Fruit fly (Drosophila melanogaster) whole organism, embryonic: Measurements from ENCODE around the gene CG5225.

Experiments used
- BtbVII ChIP-seq: fragments of 200-800 bp; sonication (Bioruptor generic); optimal IDR thresholded peaks from 3 replicates; lab custom pipeline; 2017; ENCODE audit warnings: missing biosample characterization, mild to moderate bottlenecking, missing genetic modification characterization
- CG10147 ChIP-seq: fragments of 200-800 bp; sonication (Bioruptor generic); optimal IDR thresholded peaks from 2 replicates; lab custom pipeline; 2019; ENCODE audit warnings: missing biosample characterization, mild to moderate bottlenecking, missing genetic modification characterization, moderate library complexity
- CG10366 ChIP-seq: fragments of 200-800 bp; sonication (Bioruptor generic); IDR thresholded peaks from 2 replicates; pipeline ENCODE4 v1.3.6; 2022; ENCODE audit warnings: missing biosample characterization, missing genetic modification characterization
- CG11093 ChIP-seq: fragments of 200-800 bp; sonication (Bioruptor generic); IDR thresholded peaks from 3 replicates; pipeline ENCODE4 v1.3.6; 2022; ENCODE audit warnings: missing biosample characterization, missing genetic modification characterization
- CG11247 ChIP-seq: fragments of 200-800 bp; sonication (Bioruptor generic); IDR thresholded peaks from 2 replicates; pipeline ENCODE4 v1.3.6; 2022; ENCODE audit warnings: missing biosample characterization, missing genetic modification characterization
- CG11398 ChIP-seq: fragments of 200-800 bp; sonication (Bioruptor generic); optimal IDR thresholded peaks from 2 replicates; lab custom pipeline; 2016; ENCODE audit warnings: missing biosample characterization, missing genetic modification characterization
- CG12071 ChIP-seq: fragments of 200-800 bp; sonication (Bioruptor generic); optimal IDR thresholded peaks from 3 replicates; lab custom pipeline; 2018; ENCODE audit warnings: missing biosample characterization, mild to moderate bottlenecking, missing genetic modification characterization
- CG1603 ChIP-seq: fragments of 200-800 bp; sonication (Bioruptor generic); optimal IDR thresholded peaks from 2 replicates; lab custom pipeline; 2019; ENCODE audit warnings: missing biosample characterization, mild to moderate bottlenecking, missing genetic modification characterization, moderate library complexity
- CG16813 ChIP-seq: fragments of 200-800 bp; sonication (Bioruptor generic); IDR thresholded peaks from 3 replicates; pipeline ENCODE4 v1.3.6; 2022; ENCODE audit warnings: missing biosample characterization, missing genetic modification characterization; ENCODE audit not compliant: partially characterized antibody
- CG17568 ChIP-seq: fragments of 200-800 bp; sonication (Bioruptor generic); optimal IDR thresholded peaks from 2 replicates; lab custom pipeline; 2018; ENCODE audit warnings: missing biosample characterization, mild to moderate bottlenecking, missing genetic modification characterization, moderate library complexity
- CG18011 ChIP-seq: fragments of 200-800 bp; sonication (Bioruptor generic); optimal IDR thresholded peaks from 2 replicates; lab custom pipeline; 2017; ENCODE audit warnings: missing biosample characterization, missing genetic modification characterization, mild to moderate bottlenecking, moderate library complexity, missing genotype
- CG18262 ChIP-seq: fragments of 200-800 bp; optimal IDR thresholded peaks from 3 replicates; lab custom pipeline; 2019; ENCODE audit warnings: missing biosample characterization, mild to moderate bottlenecking, missing genetic modification characterization, moderate library complexity
- CG2116 ChIP-seq: fragments of 200-800 bp; sonication (Bioruptor generic); optimal IDR thresholded peaks from 3 replicates; lab custom pipeline; 2018; ENCODE audit warnings: missing biosample characterization, mild to moderate bottlenecking, missing genetic modification characterization
- CG32532 ChIP-seq: fragments of 200-800 bp; sonication (Bioruptor generic); IDR thresholded peaks from 2 replicates; pipeline ENCODE4 v1.3.6; 2022; ENCODE audit warnings: missing biosample characterization, missing genetic modification characterization
- CG34422 ChIP-seq: fragments of 200-800 bp; sonication (Bioruptor generic); IDR thresholded peaks from 3 replicates; pipeline ENCODE4 v1.3.6; 2022; ENCODE audit warnings: missing biosample characterization, missing genetic modification characterization
- CG3847 ChIP-seq: fragments of 200-800 bp; sonication (Bioruptor generic); IDR thresholded peaks from 2 replicates; pipeline ENCODE4 v1.3.6; 2022; ENCODE audit warnings: missing biosample characterization, missing genetic modification characterization
- CHES-1-like ChIP-seq: fragments of 200-800 bp; sonication (Bioruptor generic); optimal IDR thresholded peaks from 2 replicates; lab custom pipeline; 2016; ENCODE audit warnings: missing biosample characterization, missing genetic modification characterization
- Dad ChIP-seq: fragments of 200-800 bp; sonication (Bioruptor generic); optimal IDR thresholded peaks from 3 replicates; lab custom pipeline; 2016; ENCODE audit warnings: missing biosample characterization, missing genetic modification characterization
- Deaf1 ChIP-seq: fragments of 200-800 bp; optimal IDR thresholded peaks from 3 replicates; lab custom pipeline; 2019; ENCODE audit warnings: missing biosample characterization, mild to moderate bottlenecking, missing genetic modification characterization, moderate library complexity
- Elba2 ChIP-seq: fragments of 200-800 bp; sonication (Bioruptor generic); optimal IDR thresholded peaks from 3 replicates; lab custom pipeline; 2016; ENCODE audit warnings: missing biosample characterization, missing genetic modification characterization
- HLH4C ChIP-seq: fragments of 200-800 bp; sonication (Bioruptor generic); IDR thresholded peaks from 3 replicates; pipeline ENCODE4 v1.3.6; 2022; ENCODE audit warnings: missing biosample characterization, missing genetic modification characterization; ENCODE audit not compliant: partially characterized antibody
- Hr78 ChIP-seq, 2 experiments: fragments of 200-800 bp in 1 of 2; fragments of >200 bp in 1 of 2; sonication (Bioruptor generic) in 1 of 2; optimal IDR thresholded peaks; 2 replicates each; lab custom pipeline; 2017 to 2019; ENCODE audit warnings: missing biosample characterization in 2 of 2, missing genetic modification characterization in 2 of 2, mild to moderate bottlenecking in 1 of 2, moderate library complexity in 1 of 2
- Jarid2 ChIP-seq: fragments of 200-800 bp; sonication (Bioruptor generic); optimal IDR thresholded peaks from 3 replicates; lab custom pipeline; 2017; ENCODE audit warnings: mild to moderate bottlenecking, missing biosample characterization, missing genetic modification reagents, missing genetic modification characterization
- MTF-1 ChIP-seq: fragments of 200-800 bp; sonication (Bioruptor generic); optimal IDR thresholded peaks from 2 replicates; lab custom pipeline; 2018; ENCODE audit warnings: missing biosample characterization, mild to moderate bottlenecking, missing genetic modification characterization, borderline replicate concordance
- NfI ChIP-seq: fragments of 200-800 bp; sonication (Bioruptor generic); optimal IDR thresholded peaks from 3 replicates; lab custom pipeline; 2018; ENCODE audit warnings: missing biosample characterization, mild to moderate bottlenecking, missing genetic modification characterization, moderate library complexity
- Sox102F ChIP-seq: fragments of 200-800 bp; sonication (Bioruptor generic); optimal IDR thresholded peaks from 2 replicates; lab custom pipeline; 2018; ENCODE audit warnings: missing biosample characterization, mild to moderate bottlenecking, missing genetic modification characterization, moderate library complexity
- Sry-β ChIP-seq: fragments of 200-800 bp; sonication (Bioruptor generic); optimal IDR thresholded peaks from 2 replicates; lab custom pipeline; 2018; ENCODE audit warnings: missing biosample characterization, mild to moderate bottlenecking, missing genetic modification characterization, moderate library complexity
- al ChIP-seq: fragments of 200-800 bp; sonication (Bioruptor generic); IDR thresholded peaks from 2 replicates; pipeline ENCODE4 v1.3.6; 2022; ENCODE audit warnings: missing biosample characterization, missing genetic modification characterization
- ato ChIP-seq: fragments of 200-800 bp; sonication (Bioruptor generic); IDR thresholded peaks from 2 replicates; pipeline ENCODE4 v1.3.6; 2022; ENCODE audit warnings: missing biosample characterization, missing genetic modification characterization; ENCODE audit not compliant: partially characterized antibody
- bigmax ChIP-seq: fragments of 200-800 bp; sonication (Bioruptor generic); optimal IDR thresholded peaks from 2 replicates; lab custom pipeline; 2018; ENCODE audit warnings: missing biosample characterization, mild to moderate bottlenecking, missing genetic modification characterization
- cg ChIP-seq: fragments of 200-800 bp; sonication (Bioruptor generic); optimal IDR thresholded peaks from 3 replicates; lab custom pipeline; 2019; ENCODE audit warnings: missing biosample characterization, mild to moderate bottlenecking, missing genetic modification characterization, moderate library complexity
- corto ChIP-seq: fragments of 200-800 bp; sonication (Bioruptor generic); optimal IDR thresholded peaks from 2 replicates; lab custom pipeline; 2016; ENCODE audit warnings: missing biosample characterization, mild to moderate bottlenecking, missing genetic modification characterization, moderate library complexity
- cwo ChIP-seq: fragments of 200-800 bp; sonication (Bioruptor generic); optimal IDR thresholded peaks from 3 replicates; lab custom pipeline; 2017; ENCODE audit warnings: missing biosample characterization, missing genetic modification characterization, mild to moderate bottlenecking, moderate library complexity, missing genetic modification reagents
- fu2 ChIP-seq: fragments of 200-800 bp; sonication (Bioruptor generic); optimal IDR thresholded peaks from 2 replicates; lab custom pipeline; 2016; ENCODE audit warnings: missing biosample characterization, missing genetic modification characterization
- gce ChIP-seq: fragments of 200-800 bp; sonication (Bioruptor generic); IDR thresholded peaks from 3 replicates; pipeline ENCODE4 v1.3.6; 2022; ENCODE audit warnings: missing biosample characterization, missing genetic modification characterization
- gsb ChIP-seq: fragments of 200-800 bp; sonication (Bioruptor generic); IDR thresholded peaks from 2 replicates; pipeline ENCODE4 v1.3.6; 2022; ENCODE audit warnings: missing biosample characterization, missing genetic modification characterization
- gt ChIP-seq: fragments of 200-800 bp; sonication (Bioruptor generic); IDR thresholded peaks from 2 replicates; pipeline ENCODE4 v1.3.6; 2022; ENCODE audit warnings: missing biosample characterization, missing genetic modification characterization
- hkb ChIP-seq, 2 experiments: fragments of 200-800 bp in 1 of 2; fragments of >200 bp in 1 of 2; sonication (Bioruptor generic) in 1 of 2; IDR thresholded peaks in 1 of 2; optimal IDR thresholded peaks in 1 of 2; 2 replicates each; pipeline versions ENCODE4 v1.3.6 to Lab custom; 2017 to 2022; ENCODE audit warnings: missing biosample characterization in 1 of 2, missing genetic modification characterization in 1 of 2
- hth ChIP-seq: fragments of >200 bp; optimal IDR thresholded peaks from 2 replicates; lab custom pipeline; 2017; ENCODE audit warnings: inconsistent platforms
- klu ChIP-seq: fragments of 200-800 bp; sonication (Bioruptor generic); IDR thresholded peaks from 2 replicates; pipeline ENCODE4 v1.3.6; 2022; ENCODE audit warnings: missing biosample characterization, missing genetic modification characterization
- luna ChIP-seq: fragments of 200-800 bp; sonication (Bioruptor generic); optimal IDR thresholded peaks from 2 replicates; lab custom pipeline; 2016; ENCODE audit warnings: missing biosample characterization, missing genetic modification characterization
- odd ChIP-seq: fragments of 200-800 bp; sonication (Bioruptor generic); optimal IDR thresholded peaks from 2 replicates; lab custom pipeline; 2017; ENCODE audit warnings: missing biosample characterization, mild to moderate bottlenecking, missing genetic modification characterization
- seq ChIP-seq: fragments of 200-800 bp; sonication (Bioruptor generic); IDR thresholded peaks from 2 replicates; pipeline ENCODE4 v1.3.6; 2022; ENCODE audit warnings: missing biosample characterization, missing genetic modification characterization
- so ChIP-seq: fragments of 200-800 bp; sonication (Bioruptor generic); IDR thresholded peaks from 3 replicates; pipeline ENCODE4 v1.3.6; 2022; ENCODE audit warnings: missing biosample characterization, missing genetic modification characterization
- stc ChIP-seq: fragments of 200-800 bp; sonication (Bioruptor generic); IDR thresholded peaks from 2 replicates; pipeline ENCODE4 v1.3.6; 2022; ENCODE audit warnings: missing biosample characterization, missing genetic modification characterization
- tap ChIP-seq: fragments of 200-800 bp; optimal IDR thresholded peaks from 3 replicates; lab custom pipeline; 2019; ENCODE audit warnings: missing biosample characterization, mild to moderate bottlenecking, missing genetic modification characterization, moderate library complexity
- tll ChIP-seq, 2 experiments: fragments of 200-800 bp in 1 of 2; fragments of >200 bp in 1 of 2; sonication (Bioruptor generic) in 1 of 2; optimal IDR thresholded peaks; 2 replicates each; lab custom pipeline; 2017 to 2019; ENCODE audit warnings: missing biosample characterization in 2 of 2, missing genetic modification characterization in 2 of 2, mild to moderate bottlenecking in 1 of 2, moderate library complexity in 1 of 2

The CG5225 gene

DNA sequence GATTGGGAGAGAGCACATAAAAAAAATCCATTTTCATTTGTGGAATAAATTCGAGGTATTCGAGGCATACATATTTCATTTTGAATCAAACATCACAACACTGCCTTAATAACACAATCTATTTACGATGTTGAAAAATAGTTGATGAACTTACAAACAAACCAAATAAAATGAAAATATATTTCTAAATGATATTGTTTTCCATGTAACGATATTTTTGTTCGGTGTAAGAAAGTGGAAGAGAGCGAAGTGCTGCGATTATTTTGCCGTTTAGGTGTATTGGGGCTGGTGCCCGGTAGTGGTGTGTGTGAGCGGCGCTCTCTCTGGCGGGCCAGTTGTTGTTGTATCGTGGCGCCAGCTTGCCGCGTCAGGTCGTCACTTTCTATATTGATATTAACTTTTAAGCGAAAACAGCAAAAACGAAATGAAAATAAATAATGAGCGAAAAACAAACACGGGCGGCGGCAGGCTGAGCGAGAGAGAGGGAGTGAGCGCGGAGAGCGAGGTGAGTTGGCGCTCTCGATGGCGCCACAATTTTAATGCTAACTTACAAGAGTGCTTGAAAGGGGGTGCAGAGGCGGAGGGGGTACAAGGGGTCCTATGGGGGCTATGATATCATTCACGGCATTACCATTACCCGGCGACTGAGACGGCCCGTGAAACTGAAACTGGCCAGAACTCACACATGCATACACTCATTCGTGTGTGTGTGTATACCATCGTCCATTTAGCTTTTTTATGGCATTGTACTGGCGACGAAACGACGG, 36.7 kb downstream of the CG5225 start (continued):
- TF ChIP-seq CG3847 (GFP tag; lab: Robert Waterston, UW) (peak; percentile 85), Sox102F (GFP tag; lab: Kevin White, UChicago) (peak; percentile 97), seq (GFP tag; lab: Robert Waterston, UW) (peak; percentile 81), Jarid2 (GFP tag; lab: Kevin White, UChicago) (peak; percentile 75), hth (lab: Kevin White, UChicago) (no peak), CHES-1-like (peak; percentile 90), CG32532 (GFP tag; lab: Robert Waterston, UW) (peak; percentile 87), CG16813 (GFP tag; lab: Robert Waterston, UW) (0 out of 3 replicates have a peak, but pooled peaks have one; percentile 12), Sry-β (GFP tag; lab: Kevin White, UChicago) (peak; percentile 55), stc (GFP tag; lab: Robert Waterston, UW) (peak; percentile 93), klu (GFP tag; lab: Robert Waterston, UW) (peak; percentile 79), so (GFP tag; lab: Robert Waterston, UW) (peak; percentile 90), CG18262 (peak; percentile 97), MTF-1 (GFP tag; lab: Kevin White, UChicago) (peak; percentile 62), NfI (peak; percentile 93), CG11247 (GFP tag; lab: Robert Waterston, UW) (peak; percentile 64), CG11398 (peak; percentile 84), al (peak; percentile 75), cwo (GFP tag; lab: Kevin White, UChicago) (peak; percentile 93), CG2116 (peak; percentile 66), CG11093 (peak; percentile 80), Deaf1 (tag; lab: Kevin White, UChicago) (peak; percentile 75), CG1603 (tag; lab: Kevin White, UChicago) (peak; percentile 96), odd (GFP tag; lab: Kevin White, UChicago) (peak; percentile 87), corto (GFP tag; lab: Kevin White, UChicago) (peak; percentile 96), tap (peak; percentile 94), BtbVII (GFP tag; lab: Kevin White, UChicago) (peak; percentile 91), bigmax (GFP tag; lab: Kevin White, UChicago) (peak; percentile 5), fu2 (GFP tag; lab: Kevin White, UChicago) (peak; percentile 91), CG12071 (GFP tag; lab: Kevin White, UChicago) (peak; percentile 89), CG10147 (peak; percentile 91), Dad (GFP tag; lab: Kevin White, UChicago) (peak; percentile 96), gsb (GFP tag; lab: Robert Waterston, UW) (peak; percentile 73), tll (GFP tag; optimal IDR thresholded peaks at IDR 0.05; lab: Kevin White, UChicago) (no peak), hkb (optimal IDR thresholded peaks at IDR 0.05; lab: Kevin White, UChicago) (no peak), hkb (GFP tag; IDR thresholded peaks at IDR 0.05; lab: Robert Waterston, UW) (peak; percentile 91), Hr78 (GFP tag; optimal IDR thresholded peaks at IDR 0.05; lab: Kevin White, UChicago) (peak in 1 of 2 experiments; percentile 87), HLH4C (GFP tag; lab: Robert Waterston, UW) (peak; percentile 19; the same call in 1 of the 3 replicates), gce (GFP tag; lab: Robert Waterston, UW) (peak; percentile 40; the same call in 1 of the 3 replicates), CG34422 (GFP tag; lab: Robert Waterston, UW) (peak; percentile 89), Elba2 (GFP tag; lab: Kevin White, UChicago) (no peak), CG17568 (peak; percentile 86), luna (peak; percentile 83), cg (peak; percentile 87), CG18011 (GFP tag; lab: Kevin White, UChicago) (peak; percentile 77), ato (GFP tag; lab: Robert Waterston, UW) (no peak), gt (GFP tag; lab: Robert Waterston, UW) (0 out of 2 replicates have a peak, but pooled peaks have one; percentile 46), CG10366 (GFP tag; lab: Robert Waterston, UW) (peak; percentile 87)
